Fruit fly (Drosophila melanogaster) whole organism, prepupa: ENCODE results near the gene Hnf4.
A peak's percentile ranks its signal among the peaks of the same experiment; 100 is the strongest.

Experiments
- Blimp-1 ChIP-seq: fragments of 200-800 bp; sonication (Bioruptor generic); optimal IDR thresholded peaks from 3 replicates; lab custom pipeline; 2017; ENCODE audit warnings: missing biosample characterization, missing genetic modification characterization, mild to moderate bottlenecking, moderate library complexity, missing genetic modification reagents
- CG11294 ChIP-seq: fragments of 200-800 bp; sonication (Bioruptor generic); IDR thresholded peaks from 2 replicates; pipeline ENCODE4 v1.3.6; 2022; ENCODE audit warnings: missing biosample characterization, missing genetic modification characterization
- CG15336 ChIP-seq: fragments of 200-800 bp; sonication (Bioruptor generic); IDR thresholded peaks from 2 replicates; pipeline ENCODE4 v1.3.6; 2022; ENCODE audit warnings: missing biosample characterization, missing genetic modification characterization
- CG16779 ChIP-seq: fragments of 200-800 bp; sonication (Bioruptor generic); optimal IDR thresholded peaks from 3 replicates; lab custom pipeline; 2017; ENCODE audit warnings: missing biosample characterization, mild to moderate bottlenecking, missing genetic modification characterization
- CG31627 ChIP-seq: fragments of 200-800 bp; sonication (Bioruptor generic); optimal IDR thresholded peaks from 3 replicates; lab custom pipeline; 2016; ENCODE audit warnings: missing biosample characterization, missing genetic modification characterization
- CG3919 ChIP-seq: fragments of 200-800 bp; sonication (Bioruptor generic); optimal IDR thresholded peaks from 3 replicates; lab custom pipeline; 2016; ENCODE audit warnings: missing biosample characterization, missing genetic modification characterization
- CG6163 ChIP-seq: fragments of 200-800 bp; sonication (Bioruptor generic); IDR thresholded peaks from 3 replicates; pipeline ENCODE4 v1.3.6; 2022; ENCODE audit warnings: missing biosample characterization, missing genetic modification characterization
- CG6276 ChIP-seq: fragments of 200-800 bp; sonication (Bioruptor generic); optimal IDR thresholded peaks from 2 replicates; lab custom pipeline; 2017; ENCODE audit warnings: missing biosample characterization, mild to moderate bottlenecking, missing genetic modification characterization
- CG6808 ChIP-seq: fragments of 200-800 bp; sonication (Bioruptor generic); optimal IDR thresholded peaks from 3 replicates; lab custom pipeline; 2017; ENCODE audit warnings: missing biosample characterization, missing genetic modification characterization, mild to moderate bottlenecking, moderate library complexity, missing genetic modification reagents
- CG6854 ChIP-seq: fragments of 200-800 bp; sonication (Bioruptor generic); optimal IDR thresholded peaks from 2 replicates; lab custom pipeline; 2017; ENCODE audit warnings: missing biosample characterization, mild to moderate bottlenecking, missing genetic modification characterization
- CG7368 ChIP-seq: fragments of 200-800 bp; sonication (Bioruptor generic); optimal IDR thresholded peaks from 3 replicates; lab custom pipeline; 2016; ENCODE audit warnings: missing biosample characterization, missing genetic modification characterization
- CG8119 ChIP-seq: fragments of 200-800 bp; sonication (Bioruptor generic); IDR thresholded peaks from 3 replicates; pipeline ENCODE4 v1.3.6; 2022; ENCODE audit warnings: missing biosample characterization, missing genetic modification characterization
- CG8632 ChIP-seq: fragments of 200-800 bp; sonication (Bioruptor generic); optimal IDR thresholded peaks from 3 replicates; lab custom pipeline; 2016; ENCODE audit warnings: missing biosample characterization, missing genetic modification characterization
- CG9139 ChIP-seq: fragments of 200-800 bp; sonication (Bioruptor generic); optimal IDR thresholded peaks from 3 replicates; lab custom pipeline; 2017; ENCODE audit warnings: missing biosample characterization, mild to moderate bottlenecking, missing genetic modification characterization
- Eip75B ChIP-seq: fragments of 200-800 bp; sonication (Bioruptor generic); optimal IDR thresholded peaks from 3 replicates; lab custom pipeline; 2016; ENCODE audit warnings: missing biosample characterization, missing genetic modification characterization
- Eip78C ChIP-seq: fragments of 200-800 bp; sonication (Bioruptor generic); peaks from one replicate; lab custom pipeline; 2016; ENCODE audit warnings: missing biosample characterization, missing genetic modification characterization
- Eip93F ChIP-seq: fragments of 200-800 bp; sonication (Bioruptor generic); optimal IDR thresholded peaks from 2 replicates; lab custom pipeline; 2016; ENCODE audit warnings: missing biosample characterization, mild to moderate bottlenecking, missing genetic modification characterization
- Ets21C ChIP-seq: fragments of 200-800 bp; sonication (Bioruptor generic); optimal IDR thresholded peaks from 3 replicates; lab custom pipeline; 2016; ENCODE audit warnings: missing biosample characterization, missing genetic modification characterization
- Ets96B ChIP-seq: fragments of 200-800 bp; optimal IDR thresholded peaks from 2 replicates; lab custom pipeline; 2019; ENCODE audit warnings: missing biosample characterization, mild to moderate bottlenecking, missing genetic modification characterization, moderate library complexity
- Gug ChIP-seq: fragments of 200-800 bp; sonication (Bioruptor generic); IDR thresholded peaks from 2 replicates; pipeline ENCODE4 v1.3.6; 2022; ENCODE audit warnings: missing biosample characterization, missing genetic modification characterization
- Hr4 ChIP-seq: fragments of 200-800 bp; sonication (Bioruptor generic); optimal IDR thresholded peaks from 3 replicates; lab custom pipeline; 2016; ENCODE audit warnings: missing biosample characterization, missing genetic modification characterization
- Lpt ChIP-seq: fragments of 200-800 bp; sonication (Bioruptor generic); optimal IDR thresholded peaks from 3 replicates; lab custom pipeline; 2016; ENCODE audit warnings: missing biosample characterization, missing genetic modification characterization
- Met ChIP-seq: fragments of 200-800 bp; sonication (Bioruptor generic); optimal IDR thresholded peaks from 3 replicates; lab custom pipeline; 2016; ENCODE audit warnings: missing biosample characterization, missing genetic modification characterization
- OdsH ChIP-seq: fragments of 200-800 bp; sonication (Bioruptor generic); optimal IDR thresholded peaks from 3 replicates; lab custom pipeline; 2016; ENCODE audit warnings: missing biosample characterization, missing genetic modification characterization
- Sox102F ChIP-seq: fragments of 200-800 bp; sonication (Bioruptor generic); optimal IDR thresholded peaks from 2 replicates; lab custom pipeline; 2016; ENCODE audit warnings: missing biosample characterization, mild to moderate bottlenecking, missing genetic modification characterization
- Sox14 ChIP-seq: fragments of 200-800 bp; sonication (Bioruptor generic); optimal IDR thresholded peaks from 3 replicates; lab custom pipeline; 2016; ENCODE audit warnings: missing biosample characterization, missing genetic modification characterization
- achi ChIP-seq: fragments of 200-800 bp; sonication (Bioruptor generic); optimal IDR thresholded peaks from 3 replicates; lab custom pipeline; 2016; ENCODE audit warnings: missing biosample characterization, missing genetic modification characterization
- acj6 ChIP-seq: fragments of 200-800 bp; sonication (Bioruptor generic); optimal IDR thresholded peaks from 3 replicates; lab custom pipeline; 2016; ENCODE audit warnings: missing biosample characterization, missing genetic modification characterization
- cyc ChIP-seq: fragments of 200-800 bp; sonication (Bioruptor generic); optimal IDR thresholded peaks from 3 replicates; lab custom pipeline; 2016; ENCODE audit warnings: missing biosample characterization, missing genetic modification characterization
- dsx ChIP-seq: fragments of 200-800 bp; optimal IDR thresholded peaks from 3 replicates; lab custom pipeline; 2019; ENCODE audit warnings: missing biosample characterization, mild to moderate bottlenecking, missing genetic modification characterization, moderate library complexity; ENCODE audit not compliant: poor library complexity, severe bottlenecking
- eg ChIP-seq: fragments of 200-800 bp; sonication (Bioruptor generic); IDR thresholded peaks from 3 replicates; pipeline ENCODE4 v1.3.6; 2022; ENCODE audit warnings: missing biosample characterization, missing genetic modification characterization
- esn ChIP-seq: fragments of 200-800 bp; sonication (Bioruptor generic); optimal IDR thresholded peaks from 2 replicates; lab custom pipeline; 2016; ENCODE audit warnings: missing biosample characterization, mild to moderate bottlenecking, missing genetic modification characterization, moderate library complexity
- fd85E ChIP-seq: fragments of 200-800 bp; sonication (Bioruptor generic); optimal IDR thresholded peaks from 3 replicates; lab custom pipeline; 2016; ENCODE audit warnings: missing biosample characterization, missing genetic modification characterization
- fkh ChIP-seq: fragments of 200-800 bp; sonication (Bioruptor generic); optimal IDR thresholded peaks from 3 replicates; lab custom pipeline; 2017; ENCODE audit warnings: missing biosample characterization, mild to moderate bottlenecking, missing genetic modification characterization, moderate library complexity
- lz ChIP-seq: fragments of 200-800 bp; sonication (Bioruptor generic); optimal IDR thresholded peaks from 3 replicates; lab custom pipeline; 2016; ENCODE audit warnings: missing biosample characterization, missing genetic modification characterization
- net ChIP-seq: fragments of 200-800 bp; sonication (Bioruptor generic); optimal IDR thresholded peaks from 3 replicates; lab custom pipeline; 2016; ENCODE audit warnings: missing biosample characterization, missing genetic modification characterization
- spab ChIP-seq: fragments of 200-800 bp; sonication (Bioruptor generic); optimal IDR thresholded peaks from 2 replicates; lab custom pipeline; 2017; ENCODE audit warnings: missing biosample characterization, mild to moderate bottlenecking, missing genetic modification characterization, missing genetic modification reagents
- ss ChIP-seq, 2 experiments: fragments of 200-800 bp; sonication (Bioruptor generic); optimal IDR thresholded peaks; 2 replicates in 1 of 2; 3 replicates in 1 of 2; lab custom pipeline; 2017 to 2018; ENCODE audit warnings: mild to moderate bottlenecking in 2 of 2, missing biosample characterization in 2 of 2, missing genetic modification characterization in 2 of 2, moderate library complexity in 1 of 2
- svp ChIP-seq: fragments of 200-800 bp; sonication (Bioruptor generic); peaks from one replicate; lab custom pipeline; 2016; ENCODE audit warnings: missing biosample characterization, missing genetic modification characterization
- topi ChIP-seq: fragments of 200-800 bp; sonication (Bioruptor generic); optimal IDR thresholded peaks from 3 replicates; lab custom pipeline; 2016; ENCODE audit warnings: missing biosample characterization, missing genetic modification characterization
- vri ChIP-seq: fragments of 200-800 bp; sonication (Bioruptor generic); optimal IDR thresholded peaks from 3 replicates; lab custom pipeline; 2016; ENCODE audit warnings: missing biosample characterization, mild to moderate bottlenecking, missing genetic modification characterization

The Hnf4 gene

DNA sequence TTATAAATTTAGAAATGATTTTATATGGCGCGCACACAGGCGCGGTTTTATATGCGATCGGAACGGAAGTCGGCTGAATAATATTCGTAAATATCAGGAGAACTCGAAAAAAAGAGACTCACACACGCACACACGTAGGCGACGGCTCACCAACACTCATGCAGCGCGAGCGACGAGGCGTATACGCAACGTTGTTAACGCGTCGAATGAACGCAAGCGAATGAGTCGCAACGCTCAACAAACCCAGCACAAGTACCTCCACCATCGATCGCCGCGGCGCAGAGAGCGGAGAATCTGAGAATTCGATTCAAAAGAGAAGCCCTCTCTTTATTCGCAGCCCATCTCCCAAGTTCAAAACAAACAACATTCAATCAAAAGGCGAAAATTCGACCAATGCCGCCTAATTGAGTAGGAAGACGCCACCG is 26.2 kb upstream of the Hnf4 start:
- TF ChIP-seq CG9139 (GFP tag; lab: Kevin White, UChicago), result peak; percentile 37
- TF ChIP-seq CG6854 (GFP tag; lab: Kevin White, UChicago), result peak; percentile 76
- TF ChIP-seq Eip78C (GFP tag; lab: Kevin White, UChicago), result peak; percentile 31
- TF ChIP-seq topi (GFP tag; lab: Kevin White, UChicago), result peak; percentile 33
- no peak for TF ChIP-seq spab (GFP tag; lab: Kevin White, UChicago)
- TF ChIP-seq CG8119, result no peak
- TF ChIP-seq Sox102F (GFP tag; lab: Kevin White, UChicago), result peak; percentile 31
- peak; percentile 5 for TF ChIP-seq Ets96B (tag; lab: Kevin White, UChicago)
- TF ChIP-seq CG15336 (GFP tag; lab: Robert Waterston, UW), result peak; percentile 27; the same call in 1 of the 2 replicates
- TF ChIP-seq CG8632 (GFP tag; lab: Kevin White, UChicago), result no peak
- TF ChIP-seq cyc, result no peak
- peak; percentile 81 for TF ChIP-seq fkh (GFP tag; lab: Kevin White, UChicago)
- TF ChIP-seq Met, result peak; percentile 3
- TF ChIP-seq net (GFP tag; lab: Kevin White, UChicago), result peak; percentile 47
- TF ChIP-seq OdsH (GFP tag; lab: Kevin White, UChicago), result no peak
- peak; percentile 58 for TF ChIP-seq svp (GFP tag; lab: Kevin White, UChicago)
- peak; percentile 61 for TF ChIP-seq Eip93F (GFP tag; lab: Kevin White, UChicago)
- TF ChIP-seq CG31627 (GFP tag; lab: Kevin White, UChicago), result no peak
- peak; percentile 47 for TF ChIP-seq esn
- peak; percentile 58 for TF ChIP-seq Lpt (GFP tag; lab: Kevin White, UChicago)
- peak; percentile 7 for TF ChIP-seq lz (GFP tag; lab: Kevin White, UChicago)
- peak; percentile 1 for TF ChIP-seq Ets21C (GFP tag; lab: Kevin White, UChicago)
- TF ChIP-seq achi (GFP tag; lab: Kevin White, UChicago), result no peak
- TF ChIP-seq fd85E (GFP tag; lab: Kevin White, UChicago), result peak; percentile 37
- TF ChIP-seq CG16779 (tag; lab: Kevin White, UChicago), result peak; percentile 32
- peak; percentile 38 for TF ChIP-seq CG3919
- TF ChIP-seq ss (GFP tag; optimal IDR thresholded peaks at IDR 0.05; lab: Kevin White, UChicago), result peak; percentile 41 to 57
- TF ChIP-seq Eip75B, result peak; percentile 26
- peak; percentile 23 for TF ChIP-seq dsx (GFP tag; lab: Kevin White, UChicago)
- TF ChIP-seq CG11294 (GFP tag; lab: Robert Waterston, UW), result peak; percentile 37; the same call in 1 of the 2 replicates
- TF ChIP-seq vri (GFP tag; lab: Kevin White, UChicago), result peak; percentile 95
- TF ChIP-seq CG7368 (GFP tag; lab: Kevin White, UChicago), result no peak
- peak; percentile 62 for TF ChIP-seq Sox14 (GFP tag; lab: Kevin White, UChicago)
- TF ChIP-seq CG6163 (GFP tag; lab: Robert Waterston, UW), result peak; percentile 67; the same call in 2 of the 3 replicates
- TF ChIP-seq CG6808 (GFP tag; lab: Kevin White, UChicago), result peak; percentile 19
- TF ChIP-seq eg (GFP tag; lab: Robert Waterston, UW), result peak; percentile 57; the same call in 2 of the 3 replicates
- peak; percentile 43 for TF ChIP-seq CG6276 (GFP tag; lab: Kevin White, UChicago)
- no peak for TF ChIP-seq Hr4

DNA sequence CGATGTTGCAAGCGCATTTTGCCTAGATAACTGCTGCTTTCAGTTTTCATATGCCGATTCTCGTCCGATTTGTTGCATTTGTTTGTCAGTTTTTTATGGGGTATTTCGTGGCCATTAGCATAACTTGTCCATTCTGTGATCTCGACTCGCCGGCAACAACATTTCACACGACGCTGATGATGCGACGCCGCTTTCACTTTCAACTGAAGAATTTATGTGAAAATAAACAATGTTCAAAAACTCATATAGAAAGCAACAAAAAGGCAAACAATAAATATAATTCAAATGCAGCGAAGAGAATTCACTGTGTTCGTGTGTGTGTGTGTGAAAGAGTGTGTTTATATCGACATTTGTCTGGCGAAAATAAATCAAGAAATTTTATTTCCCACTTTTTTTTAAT is 25.6 kb upstream of the Hnf4 start:
- no peak for TF ChIP-seq Gug
- TF ChIP-seq Blimp-1, result peak; percentile 34
- TF ChIP-seq, all 60 proteins: peak for 1

DNA sequence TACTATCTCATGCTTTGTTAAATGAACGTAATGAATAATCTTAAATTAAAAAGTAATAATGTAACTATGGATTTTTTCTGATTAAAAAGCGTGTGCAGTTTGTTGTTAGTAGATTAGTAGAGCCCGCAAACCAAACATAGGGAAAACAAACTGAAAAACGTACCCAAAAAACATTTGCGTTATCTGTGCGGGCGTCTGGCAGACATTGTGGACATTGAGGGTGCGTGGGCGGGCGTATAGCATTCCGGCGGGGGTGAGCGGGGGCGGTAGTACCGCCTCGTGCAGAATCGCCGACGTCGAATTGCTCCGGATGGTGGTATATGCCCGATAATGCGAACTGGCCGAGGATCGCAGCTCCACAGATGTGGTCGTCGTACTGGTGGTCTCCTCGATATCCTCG is 24.9 kb upstream of the Hnf4 start:
- TF ChIP-seq acj6 (GFP tag; lab: Kevin White, UChicago) (no peak), fkh (GFP tag; lab: Kevin White, UChicago) (peak; percentile 65), Eip78C (GFP tag; lab: Kevin White, UChicago) (no peak)
- TF ChIP-seq, all 60 proteins: peak for 1
